Fruit fly (Drosophila melanogaster): ENCODE data around the gene pes.
A peak's percentile ranks its signal among the peaks of the same experiment; 100 is the strongest.

pes gene

DNA sequence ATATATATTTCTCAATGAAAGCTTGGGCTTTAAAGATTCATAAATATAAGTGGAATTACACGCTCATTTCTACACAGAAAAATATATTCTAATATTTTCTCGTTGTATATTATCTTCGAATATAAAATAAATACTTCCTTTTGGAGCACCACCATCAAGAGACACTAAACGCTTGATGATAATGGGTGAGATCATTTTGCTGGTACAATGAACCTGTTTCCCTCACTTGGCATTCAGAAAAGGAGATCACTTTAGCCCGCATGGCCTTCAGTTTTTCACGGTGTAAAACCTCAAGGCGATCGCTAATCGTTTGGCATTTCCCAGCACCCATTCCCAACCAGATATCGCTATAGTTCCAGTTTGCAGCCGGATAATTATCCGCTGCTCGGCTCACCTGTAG, 12.1 kb upstream of the pes start (continued):
- TF ChIP-seq ss (GFP tag; optimal IDR thresholded peaks at IDR 0.05) (peak; percentile 44 to 72), spab (GFP tag; optimal IDR thresholded peaks at IDR 0.05) (peak; percentile 69), Gug (GFP tag; IDR thresholded peaks at IDR 0.05) (peak; percentile 42; the same call in 1 of the 2 replicates), CG8319 (GFP tag; optimal IDR thresholded peaks at IDR 0.05) (peak; percentile 42), vri (GFP tag; optimal IDR thresholded peaks at IDR 0.05) (peak; percentile 30), dsx (GFP tag; optimal IDR thresholded peaks at IDR 0.05; ENCODE audit: poor library complexity, severe bottlenecking) (peak; percentile 67), fd85E (GFP tag; optimal IDR thresholded peaks at IDR 0.05) (no peak), cyc (GFP tag; optimal IDR thresholded peaks at IDR 0.05) (peak; percentile 57), Ets21C (GFP tag; optimal IDR thresholded peaks at IDR 0.05) (no peak), Hr4 (GFP tag; optimal IDR thresholded peaks at IDR 0.05) (peak; percentile 45), CG11762 (GFP tag; optimal IDR thresholded peaks at IDR 0.05; ENCODE audit: insufficient read depth) (peak; percentile 2), net (GFP tag; optimal IDR thresholded peaks at IDR 0.05) (peak; percentile 20), lz (GFP tag; optimal IDR thresholded peaks at IDR 0.05) (peak; percentile 37), CG15336 (GFP tag; IDR thresholded peaks at IDR 0.05) (peak; percentile 68), achi (GFP tag; optimal IDR thresholded peaks at IDR 0.05) (peak; percentile 48), CG11902 (GFP tag; optimal IDR thresholded peaks at IDR 0.05) (peak; percentile 24), Sox15 (GFP tag; optimal IDR thresholded peaks at IDR 0.05) (peak; percentile 24), Hr38 (GFP tag; optimal IDR thresholded peaks at IDR 0.05) (no peak), topi (GFP tag; optimal IDR thresholded peaks at IDR 0.05) (peak; percentile 66), Met (GFP tag; optimal IDR thresholded peaks at IDR 0.05) (peak; percentile 62), CG3032 (tag; optimal IDR thresholded peaks at IDR 0.05) (peak; percentile 68)

DNA sequence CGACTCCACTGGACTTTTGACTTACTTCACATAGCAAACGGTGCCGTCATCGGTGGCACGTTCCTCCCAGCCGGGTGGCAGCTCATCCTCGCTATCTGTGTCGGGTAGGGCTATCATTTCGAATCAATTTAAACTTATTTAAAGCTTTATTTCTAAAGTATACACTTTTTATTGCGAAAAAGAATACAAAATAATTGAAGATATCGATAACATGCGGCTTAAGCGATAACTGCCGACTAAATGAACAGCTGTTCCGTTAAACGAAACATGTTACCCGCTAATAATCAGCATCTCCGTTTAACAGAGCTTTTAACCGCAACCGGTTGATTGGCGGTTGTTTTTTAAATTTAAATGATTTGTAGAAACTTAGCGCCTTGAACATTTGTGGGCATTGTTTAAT, 10.1 kb upstream of the pes start, which contains the start of gene Wwox:
TSS of gene Wwox (minus strand) at position 215 of the 400 bp plus-strand sequence.
- TF ChIP-seq dsx (GFP tag; optimal IDR thresholded peaks at IDR 0.05; ENCODE audit: poor library complexity, severe bottlenecking) (peak; percentile 51), Eip93F (GFP tag; optimal IDR thresholded peaks at IDR 0.05) (no peak), Eip78C (GFP tag) (peak; percentile 43), svp (GFP tag) (peak; percentile 64)

DNA sequence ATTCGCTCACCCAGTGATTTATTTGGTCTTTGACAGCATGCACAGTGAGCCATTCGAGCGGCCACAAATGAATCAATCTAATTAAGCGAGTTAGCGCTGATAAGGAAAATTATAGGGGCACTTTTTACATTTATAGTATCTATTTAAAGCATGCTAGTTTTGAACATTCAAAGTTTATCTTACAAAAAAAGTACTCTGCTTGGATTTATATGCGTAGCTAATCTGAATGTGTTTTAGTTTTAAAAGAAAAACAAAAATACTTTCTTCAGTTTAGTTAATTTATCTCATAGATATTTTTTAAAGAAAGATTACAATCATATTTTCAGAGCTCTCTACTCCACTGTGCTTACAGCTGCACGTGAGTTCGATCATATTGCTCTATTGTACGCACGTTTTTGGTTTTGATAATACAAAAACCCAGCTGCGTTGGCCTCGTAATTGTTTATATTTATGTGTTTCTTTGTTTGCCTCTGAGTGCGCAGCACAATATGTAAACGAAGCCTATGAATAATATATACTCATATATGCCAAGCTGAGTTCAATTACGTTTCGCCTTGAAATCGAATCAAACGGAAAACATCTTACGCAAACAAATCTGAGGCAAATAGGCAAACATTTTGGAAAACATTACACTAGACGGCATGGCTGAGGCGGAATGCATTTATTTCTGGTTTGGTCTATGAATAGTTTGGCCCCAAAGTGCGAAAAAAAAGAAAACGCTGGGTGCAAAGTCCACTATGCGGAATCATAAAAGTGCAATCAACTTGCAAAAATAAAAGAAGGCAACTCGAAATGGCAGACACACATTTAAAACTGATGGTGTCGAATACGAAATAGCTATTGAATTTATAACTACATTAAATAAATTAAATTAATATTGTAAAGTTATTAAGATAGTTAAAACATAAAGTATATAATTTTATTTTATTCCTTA, 8.0 kb upstream of the pes start:
- TF ChIP-seq CG15336 (GFP tag; IDR thresholded peaks at IDR 0.05) = peak; percentile 96
- TF ChIP-seq ss (GFP tag; optimal IDR thresholded peaks at IDR 0.05) = peak; percentile 69 to 78
- peak; percentile 75 for TF ChIP-seq Ets21C (GFP tag; optimal IDR thresholded peaks at IDR 0.05)
- TF ChIP-seq CG4318 (GFP tag; optimal IDR thresholded peaks at IDR 0.05) = peak; percentile 92
- peak; percentile 75 for TF ChIP-seq fkh (GFP tag; optimal IDR thresholded peaks at IDR 0.05)
- peak; percentile 70 for TF ChIP-seq vri (GFP tag; optimal IDR thresholded peaks at IDR 0.05)
- TF ChIP-seq pdm3 (GFP tag; optimal IDR thresholded peaks at IDR 0.05) = peak; percentile 89
- peak; percentile 48 for TF ChIP-seq fd85E (GFP tag; optimal IDR thresholded peaks at IDR 0.05)
- TF ChIP-seq Hr39 (GFP tag; optimal IDR thresholded peaks at IDR 0.05) = peak; percentile 79
- TF ChIP-seq Eip78C (GFP tag) = peak; percentile 98
- TF ChIP-seq CG6276 (GFP tag; optimal IDR thresholded peaks at IDR 0.05) = peak; percentile 93
- TF ChIP-seq esn (GFP tag; optimal IDR thresholded peaks at IDR 0.05) = peak; percentile 91
- TF ChIP-seq Sox15 (GFP tag; optimal IDR thresholded peaks at IDR 0.05) = peak; percentile 65
- TF ChIP-seq Sox102F (GFP tag; optimal IDR thresholded peaks at IDR 0.05) = peak; percentile 81
- TF ChIP-seq CG9139 (GFP tag; optimal IDR thresholded peaks at IDR 0.05) = peak; percentile 62
- TF ChIP-seq CG32006 (GFP tag; optimal IDR thresholded peaks at IDR 0.05) = peak; percentile 96
- peak; percentile 92 for TF ChIP-seq net (GFP tag; optimal IDR thresholded peaks at IDR 0.05)
- peak; percentile 91 for TF ChIP-seq OdsH (GFP tag; optimal IDR thresholded peaks at IDR 0.05)
- peak; percentile 86 for TF ChIP-seq Lpt (GFP tag; optimal IDR thresholded peaks at IDR 0.05)
- TF ChIP-seq CG6792 (GFP tag; optimal IDR thresholded peaks at IDR 0.05) = peak; percentile 73
- peak; percentile 81 for TF ChIP-seq CG6163 (GFP tag; IDR thresholded peaks at IDR 0.05)
- TF ChIP-seq svp (GFP tag) = peak; percentile 97
- TF ChIP-seq CG8319 (GFP tag; optimal IDR thresholded peaks at IDR 0.05) = peak; percentile 73
- TF ChIP-seq Blimp-1 (GFP tag; optimal IDR thresholded peaks at IDR 0.05) = peak; percentile 41
- TF ChIP-seq spab (GFP tag; optimal IDR thresholded peaks at IDR 0.05) = peak; percentile 78
- peak; percentile 92 for TF ChIP-seq Sox14 (GFP tag; optimal IDR thresholded peaks at IDR 0.05)
- TF ChIP-seq Met (GFP tag; optimal IDR thresholded peaks at IDR 0.05) = peak; percentile 90
- peak; percentile 91 for TF ChIP-seq Gug (GFP tag; IDR thresholded peaks at IDR 0.05)
- TF ChIP-seq Smox (GFP tag; optimal IDR thresholded peaks at IDR 0.05) = peak; percentile 84
- peak; percentile 85 for TF ChIP-seq CG10669 (GFP tag; optimal IDR thresholded peaks at IDR 0.05)
- peak; percentile 84 for TF ChIP-seq acj6 (GFP tag; optimal IDR thresholded peaks at IDR 0.05)
- TF ChIP-seq CG11294 (GFP tag; IDR thresholded peaks at IDR 0.05) = peak; percentile 85
- TF ChIP-seq Eip75B (GFP tag; optimal IDR thresholded peaks at IDR 0.05) = peak; percentile 80

Measured in whole organism, prepupa.